Worm (Caenorhabditis elegans) whole organism, young adult: Measurements from ENCODE around the gene btb-14.

ENCODE experiments used
- D2030.7 ChIP-seq: fragments of 200-800 bp; sonication (Bioruptor generic); IDR thresholded peaks from 2 replicates; pipeline ENCODE4 v1.3.6; 2022; ENCODE audit warnings: missing genetic modification reagents, missing genetic modification characterization, missing compliant biosample characterization
- F23B12.7 ChIP-seq: sonication (generic microtip); optimal IDR thresholded peaks from 2 replicates; lab custom pipeline; 2017; ENCODE audit warnings: missing genetic modification characterization, mild to moderate bottlenecking, missing compliant biosample characterization, antibody characterized with exemption, moderate library complexity; ENCODE audit not compliant: insufficient read depth
- F33H1.4 ChIP-seq: fragments of 200-800 bp; sonication (Bioruptor generic); IDR thresholded peaks from 2 replicates; pipeline ENCODE4 v1.3.6; 2022; ENCODE audit warnings: missing genetic modification reagents, missing genetic modification characterization, missing compliant biosample characterization
- K11D2.4 ChIP-seq: fragments of 200-800 bp; sonication (Bioruptor generic); IDR thresholded peaks from 2 replicates; pipeline ENCODE4 v1.3.6; 2022; ENCODE audit warnings: missing genetic modification reagents, missing genetic modification characterization, missing compliant biosample characterization
- K12H6.12 ChIP-seq: fragments of 200-800 bp; sonication (Bioruptor generic); optimal IDR thresholded peaks from 2 replicates; lab custom pipeline; 2018; ENCODE audit warnings: mild to moderate bottlenecking, missing genetic modification characterization, missing compliant biosample characterization
- T26A5.8 ChIP-seq: sonication (generic microtip); optimal IDR thresholded peaks from 2 replicates; lab custom pipeline; 2016; ENCODE audit warnings: missing genetic modification characterization, missing compliant biosample characterization
- Y95B8A.8 ChIP-seq: fragments of 200-800 bp; sonication (Bioruptor generic); IDR thresholded peaks from 2 replicates; pipeline ENCODE4 v1.3.6; 2022; ENCODE audit warnings: missing genetic modification reagents, missing genetic modification characterization, missing compliant biosample characterization
- attf-5 ChIP-seq: fragments of 200-800 bp; sonication (Bioruptor generic); optimal IDR thresholded peaks from 2 replicates; lab custom pipeline; 2018; ENCODE audit warnings: mild to moderate bottlenecking, missing genetic modification characterization, missing compliant biosample characterization
- attf-6 ChIP-seq: fragments of 200-800 bp; sonication (Bioruptor generic); IDR thresholded peaks from 2 replicates; pipeline ENCODE4 v1.3.6; 2022; ENCODE audit warnings: missing genetic modification reagents, missing genetic modification characterization, missing compliant biosample characterization
- cebp-1 ChIP-seq, 2 experiments: fragments of 200-800 bp in 1 of 2; sonication (Bioruptor generic) in 1 of 2; sonication (generic microtip) in 1 of 2; IDR thresholded peaks in 1 of 2; optimal IDR thresholded peaks in 1 of 2; 2 replicates each; pipeline versions ENCODE4 v1.3.6 to Lab custom; 2017 to 2022; ENCODE audit warnings: missing compliant biosample characterization in 2 of 2, missing genetic modification characterization in 2 of 2, mild to moderate bottlenecking in 1 of 2, missing genetic modification reagents in 1 of 2, moderate library complexity in 1 of 2
- dox-1 ChIP-seq: fragments of 200-800 bp; sonication (Bioruptor generic); IDR thresholded peaks from 2 replicates; pipeline ENCODE4 v1.3.6; 2022; ENCODE audit warnings: missing genetic modification reagents, missing genetic modification characterization, missing compliant biosample characterization
- efl-1 ChIP-seq: fragments of 150-350 bp; optimal IDR thresholded peaks from 2 replicates; lab custom pipeline; 2014; ENCODE audit warnings: missing biosample characterization, missing genetic modification reagents, missing genetic modification characterization
- egrh-3 ChIP-seq: fragments of 200-800 bp; sonication (Bioruptor generic); IDR thresholded peaks from 2 replicates; pipeline ENCODE4 v1.3.6; 2022; ENCODE audit warnings: missing genetic modification reagents, missing genetic modification characterization, missing compliant biosample characterization
- him-1 ChIP-seq: sonication (generic microtip); optimal IDR thresholded peaks from 2 replicates; lab custom pipeline; 2016; ENCODE audit warnings: missing genotype, missing genetic modification reagents, missing genetic modification characterization, missing compliant biosample characterization
- hlh-12 ChIP-seq: sonication (generic microtip); optimal IDR thresholded peaks from 2 replicates; lab custom pipeline; 2016; ENCODE audit warnings: missing genetic modification characterization, missing compliant biosample characterization
- hmg-1.2 ChIP-seq: fragments of 200-800 bp; sonication (Bioruptor generic); IDR thresholded peaks from 2 replicates; pipeline ENCODE4 v1.3.6; 2022; ENCODE audit warnings: missing genetic modification reagents, missing genetic modification characterization, missing compliant biosample characterization
- lag-1 ChIP-seq: fragments of 200-800 bp; sonication (Bioruptor generic); IDR thresholded peaks from 2 replicates; pipeline ENCODE4 v1.3.6; 2022; ENCODE audit warnings: missing genetic modification reagents, missing genetic modification characterization, missing compliant biosample characterization
- let-607 ChIP-seq, 2 experiments: fragments of 200-800 bp in 1 of 2; sonication (Bioruptor generic) in 1 of 2; sonication (generic microtip) in 1 of 2; optimal IDR thresholded peaks; 2 replicates each; lab custom pipeline; 2016 to 2018; ENCODE audit warnings: mild to moderate bottlenecking in 2 of 2, missing compliant biosample characterization in 2 of 2, missing genetic modification characterization in 2 of 2, moderate library complexity in 2 of 2, missing genotype in 1 of 2
- lin-26 ChIP-seq: fragments of 200-800 bp; sonication (Bioruptor generic); IDR thresholded peaks from 2 replicates; pipeline ENCODE4 v1.3.6; 2022; ENCODE audit warnings: missing genetic modification reagents, missing genetic modification characterization, missing compliant biosample characterization
- lin-40 ChIP-seq: sonication (generic microtip); optimal IDR thresholded peaks from 2 replicates; lab custom pipeline; 2016; ENCODE audit warnings: missing genetic modification characterization, mild to moderate bottlenecking, missing compliant biosample characterization, missing genotype, missing genetic modification reagents
- lir-1 ChIP-seq: fragments of 200-800 bp; sonication (Bioruptor generic); conservative IDR thresholded peaks from 2 replicates; pipeline ENCODE4 v1.3.6; 2022; ENCODE audit warnings: missing genetic modification reagents, missing genetic modification characterization, missing compliant biosample characterization
- lsl-1 ChIP-seq: fragments of 200-800 bp; sonication (Bioruptor generic); optimal IDR thresholded peaks from 2 replicates; lab custom pipeline; 2018; ENCODE audit warnings: mild to moderate bottlenecking, missing genetic modification characterization, moderate library complexity, missing compliant biosample characterization
- madf-10 ChIP-seq: sonication (generic microtip); optimal IDR thresholded peaks from 2 replicates; lab custom pipeline; 2016; ENCODE audit warnings: mild to moderate bottlenecking, missing genetic modification characterization, missing compliant biosample characterization
- madf-6 ChIP-seq: fragments of 200-800 bp; sonication (Bioruptor generic); IDR thresholded peaks from 2 replicates; pipeline ENCODE4 v1.3.6; 2022; ENCODE audit warnings: missing genetic modification reagents, missing genetic modification characterization, missing compliant biosample characterization
- mes-4 ChIP-seq: sonication (generic microtip); optimal IDR thresholded peaks from 2 replicates; lab custom pipeline; 2016; ENCODE audit warnings: missing genotype, missing genetic modification characterization, missing compliant biosample characterization
- nfyb-1 ChIP-seq: fragments of 200-800 bp; sonication (Bioruptor generic); IDR thresholded peaks from 2 replicates; pipeline ENCODE4 v1.3.6; 2022; ENCODE audit warnings: missing genetic modification reagents, missing genetic modification characterization, missing compliant biosample characterization
- nhr-120 ChIP-seq: fragments of 200-800 bp; sonication (Bioruptor generic); IDR thresholded peaks from 2 replicates; pipeline ENCODE4 v1.3.6; 2022; ENCODE audit warnings: missing genetic modification characterization, missing compliant biosample characterization
- nhr-80 ChIP-seq: sonication (generic microtip); optimal IDR thresholded peaks from 2 replicates; lab custom pipeline; 2016; ENCODE audit warnings: missing genetic modification characterization, missing compliant biosample characterization
- nhr-90 ChIP-seq: sonication (generic microtip); optimal IDR thresholded peaks from 2 replicates; lab custom pipeline; 2016; ENCODE audit warnings: missing genotype, mild to moderate bottlenecking, missing genetic modification characterization, missing compliant biosample characterization
- rcor-1 ChIP-seq: fragments of 200-800 bp; sonication (Bioruptor generic); IDR thresholded peaks from 2 replicates; pipeline ENCODE4 v1.3.6; 2022; ENCODE audit warnings: missing genetic modification reagents, missing genetic modification characterization, missing compliant biosample characterization
- repo-1 ChIP-seq: sonication (generic microtip); optimal IDR thresholded peaks from 2 replicates; lab custom pipeline; 2017; ENCODE audit warnings: mild to moderate bottlenecking, missing genetic modification characterization, missing compliant biosample characterization
- snpc-4 ChIP-seq, 5 experiments: fragments of 150-350 bp in 1 of 5; sonication (generic microtip) in 4 of 5; optimal IDR thresholded peaks; 2 replicates each; lab custom pipeline; 2014 to 2018; ENCODE audit warnings: missing genetic modification characterization in 5 of 5, missing biosample characterization in 3 of 5, antibody characterized with exemption in 2 of 5, mild to moderate bottlenecking in 2 of 5, missing compliant biosample characterization in 2 of 5, missing genotype in 2 of 5, moderate library complexity in 2 of 5, missing genetic modification reagents in 1 of 5
- tbp1 ChIP-seq: fragments of 200-800 bp; sonication (Bioruptor generic); optimal IDR thresholded peaks from 2 replicates; lab custom pipeline; 2018; ENCODE audit warnings: mild to moderate bottlenecking, missing genetic modification characterization, missing compliant biosample characterization
- unc-62 ChIP-seq: fragments of 150-350 bp; optimal IDR thresholded peaks from 2 replicates; lab custom pipeline; 2014; ENCODE audit warnings: missing biosample characterization, missing genetic modification reagents, missing genetic modification characterization
- zfh-2 ChIP-seq: fragments of 200-800 bp; sonication (Bioruptor generic); conservative IDR thresholded peaks from 2 replicates; pipeline ENCODE4 v1.3.6; 2022; ENCODE audit warnings: missing genetic modification reagents, missing genetic modification characterization, missing compliant biosample characterization
- ztf-18 ChIP-seq: sonication (generic microtip); optimal IDR thresholded peaks from 2 replicates; lab custom pipeline; 2016; ENCODE audit warnings: missing genotype, mild to moderate bottlenecking, missing genetic modification characterization, missing compliant biosample characterization
- ztf-22 ChIP-seq: fragments of 200-800 bp; sonication (Bioruptor generic); optimal IDR thresholded peaks from 2 replicates; lab custom pipeline; 2018; ENCODE audit warnings: mild to moderate bottlenecking, missing genetic modification characterization, moderate library complexity, missing compliant biosample characterization
- ztf-25 ChIP-seq: fragments of 200-800 bp; sonication (Bioruptor generic); IDR thresholded peaks from 2 replicates; pipeline ENCODE4 v1.3.6; 2022; ENCODE audit warnings: missing genetic modification reagents, missing genetic modification characterization, missing compliant biosample characterization
- ztf-26 ChIP-seq: sonication (generic microtip); optimal IDR thresholded peaks from 2 replicates; lab custom pipeline; 2017; ENCODE audit warnings: missing genetic modification characterization, missing compliant biosample characterization

The btb-14 gene

DNA sequence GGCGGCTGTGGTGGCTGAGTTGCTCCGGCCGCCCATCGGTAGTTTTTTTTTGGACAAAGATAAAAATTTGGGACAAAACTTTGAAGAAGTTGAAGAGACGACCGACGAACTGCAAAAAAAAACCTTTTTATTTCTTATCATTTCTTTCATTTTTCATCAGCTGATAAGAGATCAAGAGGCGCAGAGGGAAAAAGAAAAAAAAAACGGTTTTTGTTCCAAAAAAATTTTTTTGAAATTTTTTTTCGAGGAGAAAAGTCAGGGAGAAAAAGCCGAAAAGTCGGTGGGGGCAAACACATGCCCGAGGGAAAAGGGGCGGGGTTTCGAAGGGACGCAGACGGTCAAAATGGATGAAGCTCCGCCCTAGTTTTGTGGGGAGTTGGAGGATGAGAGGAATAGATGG lies 31.1 kb upstream of the btb-14 start, which contains the start of gene ras-1:
Gene ras-1 (minus strand): TSS at position 129 of the 400 bp plus-strand sequence.
- TF ChIP-seq zfh-2 (GFP tag; lab: Robert Waterston, UW) (peak; percentile 70), T26A5.8 (tag; lab: Kevin White, UChicago) (no peak), K12H6.12 (no peak), let-607 (tag; optimal IDR thresholded peaks at IDR 0.05; lab: Kevin White, UChicago) (peak in 1 of 2 experiments; percentile 39), mes-4 (tag; lab: Kevin White, UChicago) (no peak), dox-1 (GFP tag; lab: Robert Waterston, UW) (0 out of 2 replicates have a peak, but pooled peaks have one; percentile 33), hmg-1.2 (GFP tag; lab: Robert Waterston, UW) (peak; percentile 24; the same call in 1 of the 2 replicates), nhr-80 (peak; percentile 64), lin-40 (tag; lab: Kevin White, UChicago) (peak; percentile 27), cebp-1 (GFP tag; IDR thresholded peaks at IDR 0.05; lab: Robert Waterston, UW) (no peak), cebp-1 (tag; optimal IDR thresholded peaks at IDR 0.05; lab: Kevin White, UChicago) (peak; percentile 27), madf-6 (GFP tag; lab: Robert Waterston, UW) (no peak), hlh-12 (tag; lab: Kevin White, UChicago) (no peak), attf-5 (GFP tag; lab: Kevin White, UChicago) (peak; percentile 38), repo-1 (tag; lab: Kevin White, UChicago) (no peak), K11D2.4 (peak; percentile 74)

DNA sequence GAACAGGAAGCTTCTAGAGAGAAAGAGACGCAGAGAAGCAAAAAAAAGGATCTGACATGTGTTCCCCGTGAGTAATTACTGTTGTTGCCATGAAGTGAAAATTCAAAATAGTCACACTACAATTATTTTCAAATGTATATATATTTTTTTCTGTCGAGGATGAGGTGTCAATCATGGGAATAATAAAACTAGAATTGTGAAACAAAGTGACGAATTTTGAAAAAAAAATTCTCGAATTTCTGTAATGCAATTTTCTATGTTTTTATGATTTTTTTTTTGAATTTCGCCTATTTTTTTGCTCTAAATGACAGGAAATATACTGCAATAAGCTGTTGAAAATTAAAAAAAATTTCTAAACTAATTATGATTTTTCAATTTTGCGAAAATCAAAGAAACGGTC lies 30.2 kb upstream of the btb-14 start:
- peak; percentile 92 for TF ChIP-seq unc-62 (GFP tag; lab: Kevin White, UChicago)
- no peak for TF ChIP-seq ztf-26 (tag; lab: Kevin White, UChicago)

DNA sequence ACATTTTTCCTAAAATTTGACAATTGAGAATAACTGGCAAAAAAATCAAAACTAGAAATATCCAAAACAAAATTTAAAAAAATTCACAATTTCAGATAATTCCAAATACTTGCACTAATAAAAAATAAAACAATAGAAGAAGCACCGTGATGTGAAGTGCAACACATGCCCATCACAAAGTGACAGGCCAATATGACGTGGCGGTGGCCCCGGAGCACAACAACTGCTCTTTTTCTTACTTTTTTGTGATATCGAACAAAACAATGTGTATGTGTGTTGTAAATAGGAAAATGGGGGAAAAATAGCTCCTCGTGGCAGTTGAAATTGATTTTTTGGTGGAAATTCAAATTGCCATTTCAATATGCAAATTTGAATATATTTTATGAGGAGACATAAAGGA lies 29.4 kb upstream of the btb-14 start:
- TF ChIP-seq snpc-4 (GFP tag; optimal IDR thresholded peaks at IDR 0.05; lab: Kevin White, UChicago) (no peak), snpc-4 (tag; optimal IDR thresholded peaks at IDR 0.05; lab: Kevin White, UChicago) (peak in 1 of 4 experiments; percentile 50), lag-1 (GFP tag; lab: Robert Waterston, UW) (no peak), D2030.7 (GFP tag; lab: Robert Waterston, UW) (no peak), hlh-12 (tag; lab: Kevin White, UChicago) (no peak), attf-6 (GFP tag; lab: Robert Waterston, UW) (no peak), nhr-80 (peak; percentile 88), attf-5 (GFP tag; lab: Kevin White, UChicago) (peak; percentile 7), lir-1 (GFP tag; lab: Robert Waterston, UW) (0 out of 2 replicates have a peak, but pooled peaks have one; percentile 46), let-607 (tag; optimal IDR thresholded peaks at IDR 0.05; lab: Kevin White, UChicago) (peak; percentile 88 to 95), ztf-22 (peak; percentile 8), dox-1 (GFP tag; lab: Robert Waterston, UW) (peak; percentile 45; the same call in 1 of the 2 replicates), unc-62 (GFP tag; lab: Kevin White, UChicago) (peak; percentile 91), cebp-1 (GFP tag; IDR thresholded peaks at IDR 0.05; lab: Robert Waterston, UW) (no peak), cebp-1 (tag; optimal IDR thresholded peaks at IDR 0.05; lab: Kevin White, UChicago) (peak; percentile 23)

DNA sequence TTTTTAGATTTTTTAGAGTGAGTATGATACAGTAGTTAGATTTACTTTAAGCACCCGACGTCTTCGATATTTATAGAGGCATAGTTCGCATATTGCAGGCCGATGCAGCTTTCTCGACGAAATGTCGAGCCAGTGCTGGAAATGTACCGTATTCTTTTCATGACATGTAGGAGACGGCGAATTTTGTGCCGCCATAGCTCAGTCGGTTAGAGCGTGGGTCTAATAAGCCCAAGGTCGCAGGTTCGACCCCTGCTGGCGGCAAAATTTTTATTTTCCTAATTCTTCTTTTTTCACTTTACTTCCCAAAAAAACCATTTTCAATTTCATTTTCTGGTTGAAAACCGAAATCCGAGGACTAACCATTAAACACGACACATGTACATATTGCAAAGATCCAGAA lies 21.0 kb upstream of the btb-14 start:
- TF ChIP-seq him-1 (tag; lab: Kevin White, UChicago) (peak; percentile 48), tbp1 (peak; percentile 89), F23B12.7 (tag; lab: Kevin White, UChicago) (peak; percentile 56), egrh-3 (GFP tag; lab: Robert Waterston, UW) (no peak), Y95B8A.8 (GFP tag; lab: Robert Waterston, UW) (0 out of 2 replicates have a peak, but pooled peaks have one; percentile 17), lin-26 (GFP tag; lab: Robert Waterston, UW) (peak; percentile 58; the same call in 1 of the 2 replicates), ztf-18 (tag; lab: Kevin White, UChicago) (no peak), F33H1.4 (GFP tag; lab: Robert Waterston, UW) (0 out of 2 replicates have a peak, but pooled peaks have one; percentile 33), dox-1 (GFP tag; lab: Robert Waterston, UW) (peak; percentile 38; the same call in 1 of the 2 replicates), D2030.7 (GFP tag; lab: Robert Waterston, UW) (peak; percentile 67), madf-10 (tag; lab: Kevin White, UChicago) (no peak), nhr-120 (GFP tag; lab: Robert Waterston, UW) (no peak), nfyb-1 (GFP tag; lab: Robert Waterston, UW) (peak; percentile 72; the same call in 1 of the 2 replicates), hmg-1.2 (GFP tag; lab: Robert Waterston, UW) (peak; percentile 42; the same call in 1 of the 2 replicates), ztf-25 (peak; percentile 14; the same call in 1 of the 2 replicates), K12H6.12 (no peak), rcor-1 (GFP tag; lab: Robert Waterston, UW) (0 out of 2 replicates have a peak, but pooled peaks have one; percentile 30), let-607 (tag; optimal IDR thresholded peaks at IDR 0.05; lab: Kevin White, UChicago) (no peak), nhr-90 (tag; lab: Kevin White, UChicago) (peak; percentile 30), ztf-26 (tag; lab: Kevin White, UChicago) (no peak), lsl-1 (GFP tag; lab: Kevin White, UChicago) (peak; percentile 15), cebp-1 (GFP tag; IDR thresholded peaks at IDR 0.05; lab: Robert Waterston, UW) (no peak), cebp-1 (tag; optimal IDR thresholded peaks at IDR 0.05; lab: Kevin White, UChicago) (peak; percentile 17), efl-1 (no peak)
